Worm (Caenorhabditis elegans) whole organism, L1 larva: ENCODE results near the gene C49A9.1.

Experiments used
- alr-1 ChIP-seq: fragments of 200-800 bp; sonication (Bioruptor generic); optimal IDR thresholded peaks from 2 replicates; lab custom pipeline; 2018; ENCODE audit warnings: borderline replicate concordance, mild to moderate bottlenecking, missing genetic modification characterization, missing compliant biosample characterization
- aly-2 ChIP-seq: fragments of 150-350 bp; optimal IDR thresholded peaks from 2 replicates; lab custom pipeline; 2014; ENCODE audit warnings: missing biosample characterization, missing genetic modification characterization
- ama-1 ChIP-seq: fragments of 150-350 bp; optimal IDR thresholded peaks from 2 replicates; lab custom pipeline; 2014
- ceh-82 ChIP-seq, 3 experiments: fragments of 150-350 bp in 1 of 3; sonication (generic microtip) in 2 of 3; optimal IDR thresholded peaks; 2 replicates each; lab custom pipeline; 2014 to 2017; ENCODE audit warnings: missing biosample characterization in 3 of 3, missing genetic modification characterization in 3 of 3
- dpl-1 ChIP-seq, 3 experiments: fragments of 150-350 bp in 2 of 3; sonication (generic microtip) in 1 of 3; optimal IDR thresholded peaks; 2 replicates each; lab custom pipeline; 2014 to 2017; ENCODE audit warnings: missing biosample characterization in 3 of 3, missing genetic modification characterization in 3 of 3, missing genetic modification reagents in 3 of 3
- efl-1 ChIP-seq, 4 experiments: fragments of 150-350 bp; optimal IDR thresholded peaks in 3 of 4; peaks in 1 of 4; 1 replicate in 1 of 4; 2 replicates in 3 of 4; lab custom pipeline; 2014; ENCODE audit warnings: missing biosample characterization in 2 of 4, missing genetic modification characterization in 2 of 4, missing genetic modification reagents in 2 of 4
- elt-2 ChIP-seq: sonication (generic microtip); optimal IDR thresholded peaks from 2 replicates; lab custom pipeline; 2016; ENCODE audit warnings: missing genetic modification characterization, mild to moderate bottlenecking, inconsistent platforms, missing compliant biosample characterization, missing genetic modification reagents
- fkh-4 ChIP-seq: sonication (generic microtip); optimal IDR thresholded peaks from 2 replicates; lab custom pipeline; 2016; ENCODE audit warnings: missing compliant biosample characterization, missing genetic modification characterization, borderline replicate concordance
- hlh-4 ChIP-seq: sonication (generic microtip); optimal IDR thresholded peaks from 2 replicates; lab custom pipeline; 2016; ENCODE audit warnings: mild to moderate bottlenecking, missing genetic modification characterization, missing compliant biosample characterization
- hpl-2 ChIP-seq: fragments of 150-350 bp; optimal IDR thresholded peaks from 2 replicates; lab custom pipeline; 2014; ENCODE audit warnings: missing biosample characterization, missing genetic modification reagents, missing genetic modification characterization
- irx-1 ChIP-seq: sonication (generic microtip); optimal IDR thresholded peaks from 2 replicates; lab custom pipeline; 2016; ENCODE audit warnings: missing genetic modification characterization, missing compliant biosample characterization
- isw-1 ChIP-seq: fragments of 200-800 bp; sonication (Bioruptor generic); IDR thresholded peaks from 2 replicates; pipeline ENCODE4 v1.3.6; 2022; ENCODE audit warnings: missing genetic modification characterization, missing compliant biosample characterization
- lin-13 ChIP-seq: fragments of 150-350 bp; optimal IDR thresholded peaks from 2 replicates; lab custom pipeline; 2014; ENCODE audit warnings: missing biosample characterization, missing genetic modification reagents, missing genetic modification characterization
- lin-14 ChIP-seq: fragments of 200-800 bp; sonication (Bioruptor generic); optimal IDR thresholded peaks from 2 replicates; lab custom pipeline; 2018; ENCODE audit warnings: mild to moderate bottlenecking, missing genetic modification characterization, moderate library complexity, missing compliant biosample characterization
- lir-3 ChIP-seq: sonication (generic microtip); optimal IDR thresholded peaks from 2 replicates; lab custom pipeline; 2016; ENCODE audit warnings: mild to moderate bottlenecking, missing genetic modification characterization, moderate library complexity, missing compliant biosample characterization; ENCODE audit not compliant: poor library complexity
- lsy-2 ChIP-seq, 2 experiments: fragments of 150-350 bp; optimal IDR thresholded peaks; 2 replicates each; lab custom pipeline; 2014; ENCODE audit warnings: missing biosample characterization in 2 of 2, missing genetic modification characterization in 2 of 2
- nhr-11 ChIP-seq: fragments of 150-350 bp; optimal IDR thresholded peaks from 2 replicates; lab custom pipeline; 2014; ENCODE audit warnings: missing biosample characterization, missing genetic modification characterization
- nhr-12 ChIP-seq: sonication (generic microtip); optimal IDR thresholded peaks from 2 replicates; lab custom pipeline; 2017; ENCODE audit warnings: missing biosample characterization, missing genetic modification characterization
- nhr-20 ChIP-seq: sonication (generic microtip); optimal IDR thresholded peaks from 2 replicates; lab custom pipeline; 2016; ENCODE audit warnings: mild to moderate bottlenecking, missing genetic modification characterization, missing compliant biosample characterization
- nhr-237 ChIP-seq: fragments of 150-350 bp; optimal IDR thresholded peaks from 2 replicates; lab custom pipeline; 2014; ENCODE audit warnings: missing biosample characterization, missing genetic modification characterization
- nhr-76 ChIP-seq: sonication (generic microtip); optimal IDR thresholded peaks from 2 replicates; lab custom pipeline; 2017; ENCODE audit warnings: missing biosample characterization, missing genetic modification characterization
- pqm-1 ChIP-seq: sonication (generic microtip); optimal IDR thresholded peaks from 3 replicates; lab custom pipeline; 2017; ENCODE audit warnings: missing biosample characterization, missing genetic modification characterization
- rnt-1 ChIP-seq: sonication (generic microtip); optimal IDR thresholded peaks from 2 replicates; lab custom pipeline; 2016; ENCODE audit warnings: mild to moderate bottlenecking, missing genetic modification characterization, moderate library complexity, missing compliant biosample characterization
- skn-1 ChIP-seq: fragments of 150-350 bp; optimal IDR thresholded peaks from 2 replicates; lab custom pipeline; 2014; ENCODE audit warnings: missing biosample characterization, missing genetic modification characterization
- snpc-4 ChIP-seq: fragments of 150-350 bp; optimal IDR thresholded peaks from 2 replicates; lab custom pipeline; 2014; ENCODE audit warnings: missing biosample characterization, missing genetic modification characterization
- snu-23 ChIP-seq: sonication (generic microtip); optimal IDR thresholded peaks from 2 replicates; lab custom pipeline; 2016; ENCODE audit warnings: missing genetic modification characterization, missing compliant biosample characterization
- sptf-1 ChIP-seq: fragments of 150-350 bp; optimal IDR thresholded peaks from 2 replicates; lab custom pipeline; 2014; ENCODE audit warnings: missing biosample characterization, missing genetic modification characterization
- sup-37 ChIP-seq: fragments of 200-800 bp; sonication (Bioruptor generic); optimal IDR thresholded peaks from 2 replicates; lab custom pipeline; 2018; ENCODE audit warnings: mild to moderate bottlenecking, missing genetic modification characterization, missing compliant biosample characterization
- unc-62 ChIP-seq: fragments of 150-350 bp; optimal IDR thresholded peaks from 2 replicates; lab custom pipeline; 2014; ENCODE audit warnings: missing biosample characterization, missing genetic modification reagents, missing genetic modification characterization
- ztf-11 ChIP-seq, 2 experiments: sonication (generic microtip); optimal IDR thresholded peaks; 2 replicates each; lab custom pipeline; 2016 to 2017; ENCODE audit warnings: missing genetic modification characterization in 2 of 2, missing biosample characterization in 1 of 2, missing compliant biosample characterization in 1 of 2

Gene C49A9.1

ce11 chrIV:6219429-6219828 is 8.6 kb upstream of the C49A9.1 start, which contains the start of gene C49A9.4:
TSS of gene C49A9.4 (plus strand) at chrIV:6219693.
- TF ChIP-seq isw-1 (GFP tag; lab: Robert Waterston, UW) (no peak), hpl-2 (peak; percentile 35), lin-14 (GFP tag; lab: Kevin White, UChicago) (no peak), efl-1 (optimal IDR thresholded peaks at IDR 0.05; lab: Kevin White, UChicago) (no peak), efl-1 (GFP tag; optimal IDR thresholded peaks at IDR 0.05 in 1 of 2; lab: Kevin White, UChicago) (peak in 1 of 2 experiments; percentile 42), elt-2 (tag; lab: Kevin White, UChicago) (peak; percentile 27), nhr-20 (tag; lab: Kevin White, UChicago) (no peak)
- TF ChIP-seq, all 84 proteins: peak for 3

ce11 chrIV:6221878-6222277 is 6.1 kb upstream of the C49A9.1 start, which contains the start of gene C49A9.3:
TSS of gene C49A9.3 (plus strand) at chrIV:6222089.
- no peak for TF ChIP-seq pqm-1 (tag; lab: Kevin White, UChicago)
- TF ChIP-seq efl-1 (optimal IDR thresholded peaks at IDR 0.05; lab: Kevin White, UChicago), result no peak
- peak in 1 of 2 experiments; percentile 2 for TF ChIP-seq efl-1 (GFP tag; optimal IDR thresholded peaks at IDR 0.05 in 1 of 2; lab: Kevin White, UChicago)
- no peak for TF ChIP-seq lin-13
- TF ChIP-seq elt-2 (tag; lab: Kevin White, UChicago), result peak; percentile 51
- TF ChIP-seq, all 84 proteins: peak for 2

- TF ChIP-seq nhr-76 (tag; lab: Kevin White, UChicago), result no peak
- no peak for TF ChIP-seq ztf-11 (tag; optimal IDR thresholded peaks at IDR 0.05; lab: Kevin White, UChicago)
- no peak for TF ChIP-seq nhr-11
- no peak for TF ChIP-seq sup-37 (GFP tag; lab: Kevin White, UChicago)
- TF ChIP-seq fkh-4 (tag; lab: Kevin White, UChicago), result no peak
- no peak for TF ChIP-seq aly-2 (tag; lab: Kevin White, UChicago)
- TF ChIP-seq unc-62 (GFP tag; lab: Kevin White, UChicago), result no peak
- TF ChIP-seq lin-13, result no peak
- TF ChIP-seq skn-1 (tag; lab: Kevin White, UChicago), result no peak
- TF ChIP-seq ceh-82 (tag; optimal IDR thresholded peaks at IDR 0.05; lab: Kevin White, UChicago), result no peak
- TF ChIP-seq nhr-12 (tag; lab: Kevin White, UChicago), result no peak
- TF ChIP-seq, all 84 proteins: peak for 0
Observed at ce11 chrIV:6225143-6225542, 2.8 kb upstream of the C49A9.1 start, which contains the start of gene C49A9.2. TSS of gene C49A9.2 (plus strand) at chrIV:6225443.

ce11 chrIV:6230560-6231073 is 2.6 kb downstream of the C49A9.1 start, which contains the start of gene F58F9.4:
TSS of gene F58F9.4 (plus strand) at chrIV:6231023.
- TF ChIP-seq rnt-1 (tag; lab: Kevin White, UChicago) (no peak), sptf-1 (no peak), alr-1 (tag; lab: Kevin White, UChicago) (no peak), irx-1 (tag; lab: Kevin White, UChicago) (no peak), lir-3 (no peak), skn-1 (tag; lab: Kevin White, UChicago) (no peak), nhr-237 (tag; lab: Kevin White, UChicago) (no peak), lsy-2 (tag; optimal IDR thresholded peaks at IDR 0.05; lab: Kevin White, UChicago) (no peak), ama-1 (lab: Kevin White, UChicago) (no peak), snu-23 (no peak), hlh-4 (tag; lab: Kevin White, UChicago) (no peak), snpc-4 (no peak)

ce11 chrIV:6232769-6233290 is 4.8 kb downstream of the C49A9.1 start, which contains the start of gene F58F9.3:
TSS of gene F58F9.3 (plus strand) at chrIV:6233240.
- TF ChIP-seq dpl-1 (GFP tag; optimal IDR thresholded peaks at IDR 0.05; lab: Kevin White, UChicago) (no peak), elt-2 (tag; lab: Kevin White, UChicago) (peak; percentile 1)
